Worm (Caenorhabditis elegans): Measurements from ENCODE around the gene Y42H9AR.1.

Y42H9AR.1 gene

ce11 chrIV:8136005-8136512, 22.9 kb downstream of the Y42H9AR.1 start, which contains the start of the genes isp-1 and islo-1:
TSS of gene isp-1 (minus strand) at chrIV:8136055.
TSS of gene islo-1 (plus strand) at chrIV:8136389.
- no peak for TF ChIP-seq him-1 (tag; optimal IDR thresholded peaks at IDR 0.05)
- TF ChIP-seq W03F9.2 (tag; optimal IDR thresholded peaks at IDR 0.05): peak; percentile 69
- no peak for TF ChIP-seq dao-5 (tag; optimal IDR thresholded peaks at IDR 0.05)

ce11 chrIV:8136548-8136947, 23.4 kb downstream of the Y42H9AR.1 start:
- no peak for TF ChIP-seq W03F9.2 (tag; optimal IDR thresholded peaks at IDR 0.05)
- TF ChIP-seq dao-5 (tag; optimal IDR thresholded peaks at IDR 0.05): no peak
- TF ChIP-seq him-1 (tag; optimal IDR thresholded peaks at IDR 0.05): no peak

- no peak for TF ChIP-seq dao-5 (tag; optimal IDR thresholded peaks at IDR 0.05)
- TF ChIP-seq W03F9.2 (tag; optimal IDR thresholded peaks at IDR 0.05): peak; percentile 5
These were observed 25.8 kb downstream of the Y42H9AR.1 start, which contains the start of gene pmk-3 for ce11 chrIV:8138984-8139383. TSS of gene pmk-3 (plus strand) at chrIV:8139219.

- TF ChIP-seq dao-5 (tag; optimal IDR thresholded peaks at IDR 0.05) (no peak), W03F9.2 (tag; optimal IDR thresholded peaks at IDR 0.05) (no peak), him-1 (tag; optimal IDR thresholded peaks at IDR 0.05) (no peak)
These were observed 29.8 kb downstream of the Y42H9AR.1 start, which contains the start of gene pmk-2 for ce11 chrIV:8142735-8143550. TSS of gene pmk-2 (plus strand) at chrIV:8143500.

- no peak for TF ChIP-seq dao-5 (tag; optimal IDR thresholded peaks at IDR 0.05)
- no peak for TF ChIP-seq him-1 (tag; optimal IDR thresholded peaks at IDR 0.05)
- no peak for TF ChIP-seq W03F9.2 (tag; optimal IDR thresholded peaks at IDR 0.05)
These were observed 31.1 kb downstream of the Y42H9AR.1 start for ce11 chrIV:8144341-8144740.

- TF ChIP-seq dao-5 (tag; optimal IDR thresholded peaks at IDR 0.05) (no peak), W03F9.2 (tag; optimal IDR thresholded peaks at IDR 0.05) (no peak), him-1 (tag; optimal IDR thresholded peaks at IDR 0.05) (no peak)
These were observed 33.1 kb downstream of the Y42H9AR.1 start for ce11 chrIV:8146283-8146682.

ce11 chrIV:8148494-8148893, 35.3 kb downstream of the Y42H9AR.1 start, which contains the start of gene pmk-1:
TSS of gene pmk-1 (plus strand) at chrIV:8148794.
- TF ChIP-seq him-1 (tag; optimal IDR thresholded peaks at IDR 0.05) (no peak), W03F9.2 (tag; optimal IDR thresholded peaks at IDR 0.05) (no peak), dao-5 (tag; optimal IDR thresholded peaks at IDR 0.05) (no peak)

ce11 chrIV:8151721-8152120, 38.5 kb downstream of the Y42H9AR.1 start:
- TF ChIP-seq dao-5 (tag; optimal IDR thresholded peaks at IDR 0.05) (no peak), him-1 (tag; optimal IDR thresholded peaks at IDR 0.05) (no peak), W03F9.2 (tag; optimal IDR thresholded peaks at IDR 0.05) (no peak)

ce11 chrIV:8152145-8152544, 39.0 kb downstream of the Y42H9AR.1 start, which contains the start of gene faah-2:
TSS of gene faah-2 (plus strand) at chrIV:8152445.
- TF ChIP-seq W03F9.2 (tag; optimal IDR thresholded peaks at IDR 0.05) (no peak), him-1 (tag; optimal IDR thresholded peaks at IDR 0.05) (no peak), dao-5 (tag; optimal IDR thresholded peaks at IDR 0.05) (no peak)

- TF ChIP-seq him-1 (tag; optimal IDR thresholded peaks at IDR 0.05) (no peak), W03F9.2 (tag; optimal IDR thresholded peaks at IDR 0.05) (no peak), dao-5 (tag; optimal IDR thresholded peaks at IDR 0.05) (no peak)
These were observed 39.5 kb downstream of the Y42H9AR.1 start for ce11 chrIV:8152688-8153087.

- TF ChIP-seq W03F9.2 (tag; optimal IDR thresholded peaks at IDR 0.05): no peak
These were observed 40.0 kb downstream of the Y42H9AR.1 start for ce11 chrIV:8153163-8153562.

ce11 chrIV:8154966-8155365, 41.8 kb downstream of the Y42H9AR.1 start:
- no peak for TF ChIP-seq him-1 (tag; optimal IDR thresholded peaks at IDR 0.05)
- TF ChIP-seq W03F9.2 (tag; optimal IDR thresholded peaks at IDR 0.05): no peak
- TF ChIP-seq dao-5 (tag; optimal IDR thresholded peaks at IDR 0.05): no peak

ce11 chrIV:8157161-8157560, 44.0 kb downstream of the Y42H9AR.1 start, which contains the start of gene B0218.5:
TSS of gene B0218.5 (minus strand) at chrIV:8157261.
- no peak for TF ChIP-seq dao-5 (tag; optimal IDR thresholded peaks at IDR 0.05)

- no peak for TF ChIP-seq W03F9.2 (tag; optimal IDR thresholded peaks at IDR 0.05)
- no peak for TF ChIP-seq him-1 (tag; optimal IDR thresholded peaks at IDR 0.05)
- no peak for TF ChIP-seq dao-5 (tag; optimal IDR thresholded peaks at IDR 0.05)
These were observed 45.9 kb downstream of the Y42H9AR.1 start, which contains the start of gene faah-1 for ce11 chrIV:8159087-8159486. TSS of gene faah-1 (plus strand) at chrIV:8159387.
